Worm (Caenorhabditis elegans) whole organism, young adult: ENCODE measurements around the gene F14E5.2.

Experiments
- B0035.1 ChIP-seq: sonication (generic microtip); optimal IDR thresholded peaks from 2 replicates; lab custom pipeline; 2016; ENCODE audit warnings: missing genetic modification characterization, mild to moderate bottlenecking, missing compliant biosample characterization, missing genotype, missing genetic modification reagents
- C06A6.2 ChIP-seq: fragments of 200-800 bp; sonication (Bioruptor generic); conservative IDR thresholded peaks from 2 replicates; pipeline ENCODE4 v1.3.6; 2022; ENCODE audit warnings: missing genetic modification characterization, missing compliant biosample characterization
- F22D6.2 ChIP-seq: sonication (generic microtip); optimal IDR thresholded peaks from 2 replicates; lab custom pipeline; 2016; ENCODE audit warnings: mild to moderate bottlenecking, missing genetic modification characterization, missing compliant biosample characterization
- F52B5.7 ChIP-seq: sonication (generic microtip); optimal IDR thresholded peaks from 2 replicates; lab custom pipeline; 2016; ENCODE audit warnings: mild to moderate bottlenecking, missing genetic modification characterization, missing compliant biosample characterization
- F57A8.1 ChIP-seq: fragments of 200-800 bp; sonication (Bioruptor generic); optimal IDR thresholded peaks from 2 replicates; lab custom pipeline; 2018; ENCODE audit warnings: mild to moderate bottlenecking, missing genetic modification characterization, moderate library complexity, missing compliant biosample characterization
- Y53G8AR.9 ChIP-seq: fragments of 200-800 bp; sonication (Bioruptor generic); conservative IDR thresholded peaks from 2 replicates; pipeline ENCODE4 v1.3.6; 2022; ENCODE audit warnings: missing genetic modification reagents, missing genetic modification characterization, missing compliant biosample characterization
- akir-1 ChIP-seq: fragments of 200-800 bp; sonication (Bioruptor generic); optimal IDR thresholded peaks from 2 replicates; lab custom pipeline; 2018; ENCODE audit warnings: mild to moderate bottlenecking, missing genetic modification characterization, moderate library complexity, missing compliant biosample characterization
- aptf-2 ChIP-seq: fragments of 200-800 bp; sonication (Bioruptor generic); conservative IDR thresholded peaks from 2 replicates; pipeline ENCODE4 v1.3.6; 2022; ENCODE audit warnings: missing genetic modification reagents, missing genetic modification characterization, missing compliant biosample characterization
- attf-5 ChIP-seq: fragments of 200-800 bp; sonication (Bioruptor generic); optimal IDR thresholded peaks from 2 replicates; lab custom pipeline; 2018; ENCODE audit warnings: mild to moderate bottlenecking, missing genetic modification characterization, missing compliant biosample characterization
- bed-2 ChIP-seq: fragments of 200-800 bp; sonication (Bioruptor generic); IDR thresholded peaks from 2 replicates; pipeline ENCODE4 v1.3.6; 2022; ENCODE audit warnings: missing genetic modification reagents, missing genetic modification characterization, missing compliant biosample characterization
- ceh-27 ChIP-seq: fragments of 200-800 bp; sonication (Bioruptor generic); optimal IDR thresholded peaks from 2 replicates; lab custom pipeline; 2018; ENCODE audit warnings: mild to moderate bottlenecking, missing genetic modification characterization, moderate library complexity, missing compliant biosample characterization
- ceh-79 ChIP-seq: sonication (generic microtip); optimal IDR thresholded peaks from 2 replicates; lab custom pipeline; 2017; ENCODE audit warnings: mild to moderate bottlenecking, missing genetic modification characterization, missing compliant biosample characterization
- dpl-1 ChIP-seq: fragments of 150-350 bp; optimal IDR thresholded peaks from 2 replicates; lab custom pipeline; 2014; ENCODE audit warnings: missing biosample characterization, missing genetic modification reagents, missing genetic modification characterization
- hlh-26 ChIP-seq: fragments of 200-800 bp; sonication (Bioruptor generic); conservative IDR thresholded peaks from 2 replicates; pipeline ENCODE4 v1.3.6; 2022; ENCODE audit warnings: missing genetic modification reagents, missing genetic modification characterization, missing compliant biosample characterization
- hmg-20 ChIP-seq: fragments of 200-800 bp; sonication (Bioruptor generic); IDR thresholded peaks from 2 replicates; pipeline ENCODE4 v1.3.6; 2022; ENCODE audit warnings: missing genetic modification reagents, missing genetic modification characterization, missing compliant biosample characterization
- let-526 ChIP-seq: fragments of 200-800 bp; sonication (Bioruptor generic); IDR thresholded peaks from 2 replicates; pipeline ENCODE4 v1.3.6; 2022; ENCODE audit warnings: missing genetic modification reagents, missing genetic modification characterization, missing compliant biosample characterization
- lin-35 ChIP-seq, 3 experiments: fragments of 150-350 bp in 2 of 3; sonication (generic microtip) in 1 of 3; optimal IDR thresholded peaks; 2 replicates each; lab custom pipeline; 2014 to 2018; ENCODE audit warnings: missing biosample characterization in 3 of 3, missing genetic modification characterization in 3 of 3, missing genetic modification reagents in 3 of 3
- lin-40 ChIP-seq: sonication (generic microtip); optimal IDR thresholded peaks from 2 replicates; lab custom pipeline; 2016; ENCODE audit warnings: missing genetic modification characterization, mild to moderate bottlenecking, missing compliant biosample characterization, missing genotype, missing genetic modification reagents
- lsl-1 ChIP-seq: fragments of 200-800 bp; sonication (Bioruptor generic); optimal IDR thresholded peaks from 2 replicates; lab custom pipeline; 2018; ENCODE audit warnings: mild to moderate bottlenecking, missing genetic modification characterization, moderate library complexity, missing compliant biosample characterization
- lsy-27 ChIP-seq: sonication (generic microtip); optimal IDR thresholded peaks from 2 replicates; lab custom pipeline; 2017; ENCODE audit warnings: missing genetic modification characterization, mild to moderate bottlenecking, missing compliant biosample characterization, antibody characterized with exemption, missing genotype, borderline replicate concordance; ENCODE audit not compliant: insufficient read depth
- mel-28 ChIP-seq: sonication (generic microtip); optimal IDR thresholded peaks from 2 replicates; lab custom pipeline; 2016; ENCODE audit warnings: borderline replicate concordance, mild to moderate bottlenecking, missing genetic modification characterization, missing compliant biosample characterization
- mes-4 ChIP-seq: sonication (generic microtip); optimal IDR thresholded peaks from 2 replicates; lab custom pipeline; 2016; ENCODE audit warnings: missing genotype, missing genetic modification characterization, missing compliant biosample characterization
- mxl-1 ChIP-seq: sonication (generic microtip); optimal IDR thresholded peaks from 2 replicates; lab custom pipeline; 2016; ENCODE audit warnings: missing genetic modification characterization, missing compliant biosample characterization
- nhr-90 ChIP-seq: sonication (generic microtip); optimal IDR thresholded peaks from 2 replicates; lab custom pipeline; 2016; ENCODE audit warnings: missing genotype, mild to moderate bottlenecking, missing genetic modification characterization, missing compliant biosample characterization
- repo-1 ChIP-seq: sonication (generic microtip); optimal IDR thresholded peaks from 2 replicates; lab custom pipeline; 2017; ENCODE audit warnings: mild to moderate bottlenecking, missing genetic modification characterization, missing compliant biosample characterization
- sdz-38 ChIP-seq: sonication (generic microtip); optimal IDR thresholded peaks from 2 replicates; lab custom pipeline; 2016; ENCODE audit warnings: missing genotype, missing genetic modification characterization, missing compliant biosample characterization
- somi-1 ChIP-seq: fragments of 200-800 bp; sonication (Bioruptor generic); optimal IDR thresholded peaks from 2 replicates; lab custom pipeline; 2018; ENCODE audit warnings: mild to moderate bottlenecking, missing genetic modification characterization, missing compliant biosample characterization
- sptf-2 ChIP-seq: fragments of 200-800 bp; sonication (Bioruptor generic); optimal IDR thresholded peaks from 2 replicates; lab custom pipeline; 2018; ENCODE audit warnings: mild to moderate bottlenecking, missing genetic modification characterization, missing compliant biosample characterization
- tbx-9 ChIP-seq: sonication (generic microtip); optimal IDR thresholded peaks from 2 replicates; lab custom pipeline; 2016; ENCODE audit warnings: borderline replicate concordance, missing genetic modification characterization, inconsistent platforms, missing compliant biosample characterization
- unc-130 ChIP-seq: sonication (generic microtip); optimal IDR thresholded peaks from 2 replicates; lab custom pipeline; 2016; ENCODE audit warnings: missing genetic modification reagents, missing genetic modification characterization, missing compliant biosample characterization
- unc-62 ChIP-seq: fragments of 150-350 bp; optimal IDR thresholded peaks from 2 replicates; lab custom pipeline; 2014; ENCODE audit warnings: missing biosample characterization, missing genetic modification reagents, missing genetic modification characterization
- ztf-22 ChIP-seq: fragments of 200-800 bp; sonication (Bioruptor generic); optimal IDR thresholded peaks from 2 replicates; lab custom pipeline; 2018; ENCODE audit warnings: mild to moderate bottlenecking, missing genetic modification characterization, moderate library complexity, missing compliant biosample characterization
- ztf-25 ChIP-seq: fragments of 200-800 bp; sonication (Bioruptor generic); IDR thresholded peaks from 2 replicates; pipeline ENCODE4 v1.3.6; 2022; ENCODE audit warnings: missing genetic modification reagents, missing genetic modification characterization, missing compliant biosample characterization
- ztf-26 ChIP-seq: sonication (generic microtip); optimal IDR thresholded peaks from 2 replicates; lab custom pipeline; 2017; ENCODE audit warnings: missing genetic modification characterization, missing compliant biosample characterization

F14E5.2 gene

DNA sequence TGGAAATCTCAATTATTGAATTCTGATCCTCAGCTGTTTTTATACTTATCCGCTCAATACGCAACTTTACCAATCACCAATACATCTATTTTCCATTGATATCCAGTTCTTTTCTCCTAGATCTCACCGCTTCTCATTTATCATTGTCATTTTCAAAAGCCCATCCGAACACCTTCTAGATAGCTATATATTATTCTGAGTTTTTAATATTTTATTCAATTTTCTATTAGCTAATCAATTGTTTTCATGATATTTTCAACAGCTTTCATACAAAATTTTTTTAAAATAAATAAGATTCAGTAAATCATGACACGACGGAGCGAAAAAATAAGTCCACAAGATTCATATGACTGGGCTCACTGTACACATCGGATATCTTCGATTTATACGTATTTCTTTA is 47.5 kb downstream of the F14E5.2 start, which contains the start of gene F49E12.12:
TSS of gene F49E12.12 (plus strand) at position 301 of the 400 bp plus-strand sequence.
- no peak for TF ChIP-seq sdz-38 (tag; lab: Kevin White, UChicago)
- TF ChIP-seq repo-1 (tag; lab: Kevin White, UChicago) = no peak
- TF ChIP-seq tbx-9 (tag; lab: Kevin White, UChicago) = no peak
- no peak for TF ChIP-seq ceh-79 (tag; lab: Kevin White, UChicago)
- no peak for TF ChIP-seq ztf-26 (tag; lab: Kevin White, UChicago)
- TF ChIP-seq somi-1 (GFP tag; lab: Kevin White, UChicago) = no peak
- TF ChIP-seq mxl-1 (tag; lab: Kevin White, UChicago) = no peak
- TF ChIP-seq unc-130 (GFP tag; lab: Kevin White, UChicago) = no peak
- TF ChIP-seq lsl-1 (GFP tag; lab: Kevin White, UChicago) = no peak
- TF ChIP-seq lsy-27 (tag; lab: Kevin White, UChicago) = no peak

DNA sequence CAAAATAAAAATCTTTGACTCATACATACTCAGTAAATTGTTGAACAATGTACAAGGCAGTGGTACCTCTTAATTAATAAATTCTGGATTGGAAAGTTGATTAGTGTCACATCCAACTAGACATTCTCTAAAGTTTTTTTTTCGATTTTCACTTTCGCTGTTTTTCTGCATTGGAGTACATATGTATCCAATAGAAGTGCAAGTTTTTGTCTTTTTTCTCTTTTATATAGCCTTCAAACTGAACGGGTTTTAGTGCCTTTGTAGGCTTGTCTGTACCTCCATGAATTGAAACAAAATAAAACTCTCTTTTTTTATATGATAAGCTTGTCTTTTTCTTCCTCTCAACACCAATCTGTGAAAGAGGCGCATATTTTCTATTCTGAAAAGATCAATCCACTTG is 48.5 kb downstream of the F14E5.2 start:
- TF ChIP-seq lin-35 (GFP tag; optimal IDR thresholded peaks at IDR 0.05; lab: Kevin White, UChicago) (no peak), F52B5.7 (tag; lab: Kevin White, UChicago) (no peak), F57A8.1 (no peak), tbx-9 (tag; lab: Kevin White, UChicago) (no peak), hmg-20 (no peak), bed-2 (no peak), ceh-27 (no peak), F22D6.2 (tag; lab: Kevin White, UChicago) (no peak), sptf-2 (GFP tag; lab: Kevin White, UChicago) (no peak), ztf-22 (GFP tag; lab: Kevin White, UChicago) (no peak), attf-5 (GFP tag; lab: Kevin White, UChicago) (no peak), akir-1 (GFP tag; lab: Kevin White, UChicago) (no peak), ztf-25 (no peak), lin-40 (no peak)

DNA sequence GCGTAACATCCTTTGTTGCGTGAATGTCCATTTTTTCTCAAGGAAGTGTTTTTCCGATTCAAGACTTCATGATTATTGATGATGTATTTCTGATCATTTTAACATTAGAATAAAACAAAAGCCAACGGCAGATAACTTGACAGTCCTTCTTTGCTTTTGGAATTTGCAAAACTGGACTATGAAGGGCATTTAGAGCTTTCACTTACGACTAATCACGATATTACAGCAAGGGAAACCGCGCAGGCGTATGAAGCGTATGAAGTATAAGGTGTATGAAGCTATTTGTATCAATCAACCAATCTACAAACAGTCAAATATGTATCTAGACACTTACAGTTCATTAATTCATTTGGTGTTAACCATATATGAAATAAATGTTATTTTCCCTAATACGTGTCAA is 50.9 kb downstream of the F14E5.2 start:
- TF ChIP-seq dpl-1 (GFP tag; lab: Kevin White, UChicago) = no peak
- TF ChIP-seq hlh-26 (GFP tag; lab: Robert Waterston, UW) = no peak
- TF ChIP-seq Y53G8AR.9 = no peak
- no peak for TF ChIP-seq mes-4 (tag; lab: Kevin White, UChicago)
- no peak for TF ChIP-seq unc-62 (GFP tag; lab: Kevin White, UChicago)
- no peak for TF ChIP-seq C06A6.2 (GFP tag; lab: Robert Waterston, UW)
- TF ChIP-seq mel-28 (tag; lab: Kevin White, UChicago) = no peak
- no peak for TF ChIP-seq nhr-90
- no peak for TF ChIP-seq B0035.1 (tag; lab: Kevin White, UChicago)
- TF ChIP-seq attf-5 (GFP tag; lab: Kevin White, UChicago) = no peak
- no peak for TF ChIP-seq let-526 (GFP tag; lab: Robert Waterston, UW)
- TF ChIP-seq aptf-2 = no peak
